Fruit fly (Drosophila melanogaster): Measurements from ENCODE around the gene Ibf1.

Ibf1 gene

DNA sequence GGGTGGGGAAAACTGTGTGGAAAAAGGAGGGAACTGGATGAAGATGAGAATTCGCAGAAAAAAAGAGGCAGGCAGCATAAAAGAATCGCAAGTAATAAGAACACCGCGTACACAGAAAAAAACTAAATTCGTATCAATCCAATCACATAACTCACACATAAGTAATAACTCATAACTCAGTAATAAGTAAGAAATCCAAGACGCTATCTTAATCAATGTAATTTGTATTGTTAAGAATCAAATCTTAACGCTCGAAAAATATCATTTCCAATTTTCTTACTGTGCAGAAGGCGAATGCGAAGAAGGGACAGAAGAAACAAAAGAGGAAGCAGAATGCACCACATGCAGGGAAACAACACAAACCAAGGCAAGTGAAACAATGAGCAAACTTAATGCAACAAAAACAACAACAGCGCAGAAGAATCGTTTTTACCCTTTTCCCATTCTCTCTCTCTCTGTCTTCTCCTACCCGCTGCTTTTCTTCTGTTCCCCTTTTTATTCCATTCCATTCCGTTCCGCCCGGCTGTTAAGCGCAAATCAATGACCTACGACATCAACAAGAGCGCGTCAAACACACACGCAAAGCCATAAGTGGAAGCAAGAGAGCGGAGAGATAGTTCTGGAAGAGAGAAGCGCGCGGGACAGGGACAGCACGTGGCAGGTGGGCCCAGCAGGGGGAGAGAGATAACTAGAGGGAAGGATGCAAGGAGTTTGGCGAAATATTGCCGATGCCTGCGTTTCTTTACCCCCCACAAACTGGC lies 29.5 kb upstream of the Ibf1 start (continued):
- TF ChIP-seq CG15269 (tag; optimal IDR thresholded peaks at IDR 0.05) (peak; percentile 52), CG15696 (tag; optimal IDR thresholded peaks at IDR 0.05) (peak; percentile 63), dm (GFP tag; optimal IDR thresholded peaks at IDR 0.05) (peak; percentile 52), Atf3 (GFP tag; optimal IDR thresholded peaks at IDR 0.05) (peak; percentile 70), dati (GFP tag; IDR thresholded peaks at IDR 0.05) (no peak), CG42726 (GFP tag; IDR thresholded peaks at IDR 0.05; ENCODE audit: partially characterized antibody) (no peak), ewg (GFP tag; optimal IDR thresholded peaks at IDR 0.05) (peak; percentile 56), NfI (GFP tag; optimal IDR thresholded peaks at IDR 0.05) (peak; percentile 55), CG33213 (GFP tag; optimal IDR thresholded peaks at IDR 0.05) (peak; percentile 60), Oli (tag; optimal IDR thresholded peaks at IDR 0.05) (peak; percentile 79), H15 (GFP tag; IDR thresholded peaks at IDR 0.05) (peak; percentile 67; the same call in 1 of the 3 replicates), bab2 (GFP tag; optimal IDR thresholded peaks at IDR 0.05) (peak; percentile 72), slou (GFP tag; optimal IDR thresholded peaks at IDR 0.05) (peak; percentile 38), Asciz (GFP tag; optimal IDR thresholded peaks at IDR 0.05) (peak; percentile 64), MESR4 (GFP tag; optimal IDR thresholded peaks at IDR 0.05) (no peak), CG15601 (tag; optimal IDR thresholded peaks at IDR 0.05) (peak; percentile 66), zfh1 (GFP tag; IDR thresholded peaks at IDR 0.05) (peak; percentile 86), CG10654 (GFP tag; optimal IDR thresholded peaks at IDR 0.05) (peak; percentile 80), Elba2 (GFP tag; optimal IDR thresholded peaks at IDR 0.05) (no peak), psq (GFP tag; optimal IDR thresholded peaks at IDR 0.05) (peak; percentile 81), fd96Cb (tag; optimal IDR thresholded peaks at IDR 0.05) (peak; percentile 81), Hr51 (GFP tag; optimal IDR thresholded peaks at IDR 0.05) (peak; percentile 27 to 65), fru (optimal IDR thresholded peaks at IDR 0.05) (no peak), Dip3 (GFP tag; optimal IDR thresholded peaks at IDR 0.05) (peak; percentile 49), Lpt (GFP tag; optimal IDR thresholded peaks at IDR 0.05) (no peak), CG16813 (GFP tag; IDR thresholded peaks at IDR 0.05; ENCODE audit: partially characterized antibody) (no peak), Hr3 (GFP tag; optimal IDR thresholded peaks at IDR 0.05) (peak; percentile 76), CG6765 (GFP tag; optimal IDR thresholded peaks at IDR 0.05) (no peak), CG7928 (GFP tag; optimal IDR thresholded peaks at IDR 0.05) (peak; percentile 14), Taf1 (GFP tag; IDR thresholded peaks at IDR 0.05) (0 out of 2 replicates have a peak, but pooled peaks have one; percentile 29), lilli (GFP tag; optimal IDR thresholded peaks at IDR 0.05) (peak; percentile 76), lab (GFP tag; optimal IDR thresholded peaks at IDR 0.05) (peak; percentile 78), CG8944 (GFP tag; optimal IDR thresholded peaks at IDR 0.05) (peak; percentile 76), Abd-B (GFP tag; optimal IDR thresholded peaks at IDR 0.05) (peak; percentile 67), CG14441 (GFP tag; IDR thresholded peaks at IDR 0.05) (peak; percentile 65), Meics (GFP tag; optimal IDR thresholded peaks at IDR 0.05) (peak; percentile 59), Doc3 (GFP tag; IDR thresholded peaks at IDR 0.05; ENCODE audit: partially characterized antibody) (no peak), Sin3A (optimal IDR thresholded peaks at IDR 0.05) (no peak), CG10565 (GFP tag; optimal IDR thresholded peaks at IDR 0.05) (peak; percentile 48), HmgD (GFP tag; optimal IDR thresholded peaks at IDR 0.05) (no peak), Eip74EF (GFP tag; optimal IDR thresholded peaks at IDR 0.05) (peak in 1 of 2 experiments; percentile 58), ap (GFP tag; IDR thresholded peaks at IDR 0.05) (0 out of 2 replicates have a peak, but pooled peaks have one; percentile 39), Usf (GFP tag; optimal IDR thresholded peaks at IDR 0.05) (peak; percentile 25), Sox100B (GFP tag; optimal IDR thresholded peaks at IDR 0.05) (peak; percentile 78), Camta (GFP tag; optimal IDR thresholded peaks at IDR 0.05) (peak; percentile 81), CG34376 (GFP tag; optimal IDR thresholded peaks at IDR 0.05) (peak; percentile 8), CG11398 (GFP tag; optimal IDR thresholded peaks at IDR 0.05) (peak; percentile 60), ato (GFP tag; IDR thresholded peaks at IDR 0.05; ENCODE audit: partially characterized antibody) (no peak)
